Fruit fly (Drosophila melanogaster) whole organism, adult: ENCODE measurements around the gene CG32512.

ENCODE experiments used
- CG11617 ChIP-seq: fragments of 200-800 bp; sonication (Bioruptor generic); optimal IDR thresholded peaks from 2 replicates; lab custom pipeline; 2017; ENCODE audit warnings: mild to moderate bottlenecking, missing biosample characterization, missing genetic modification reagents, missing genetic modification characterization
- CG14711 ChIP-seq: fragments of 200-800 bp; sonication (Bioruptor generic); optimal IDR thresholded peaks from 2 replicates; lab custom pipeline; 2018; ENCODE audit warnings: missing biosample characterization, mild to moderate bottlenecking, missing genetic modification characterization, moderate library complexity
- CG33017 ChIP-seq: fragments of 200-800 bp; sonication (Bioruptor generic); optimal IDR thresholded peaks from 2 replicates; lab custom pipeline; 2018; ENCODE audit warnings: missing biosample characterization, mild to moderate bottlenecking, missing genetic modification characterization, moderate library complexity
- CG5204 ChIP-seq: fragments of 200-800 bp; sonication (Bioruptor generic); optimal IDR thresholded peaks from 2 replicates; lab custom pipeline; 2016; ENCODE audit warnings: missing biosample characterization, missing genetic modification characterization
- Clk ChIP-seq: fragments of 200-800 bp; sonication (Bioruptor generic); optimal IDR thresholded peaks from 2 replicates; lab custom pipeline; 2017; ENCODE audit warnings: missing biosample characterization, missing genetic modification characterization
- Hr96 ChIP-seq: fragments of 200-800 bp; sonication (Bioruptor generic); optimal IDR thresholded peaks from 2 replicates; lab custom pipeline; 2016; ENCODE audit warnings: missing biosample characterization, missing genetic modification characterization
- cnc ChIP-seq, 2 experiments: fragments of >200 bp; optimal IDR thresholded peaks; 2 replicates each; lab custom pipeline; 2017
- kay ChIP-seq: fragments of 200-800 bp; sonication (Bioruptor generic); peaks from one replicate; lab custom pipeline; 2016; ENCODE audit warnings: missing biosample characterization, missing genetic modification characterization, borderline replicate concordance
- pad ChIP-seq: fragments of 200-800 bp; sonication (Bioruptor generic); optimal IDR thresholded peaks from 3 replicates; lab custom pipeline; 2017; ENCODE audit warnings: missing biosample characterization, missing genetic modification characterization, mild to moderate bottlenecking, moderate library complexity, missing genetic modification reagents

- TF ChIP-seq CG14711 (tag; lab: Kevin White, UChicago), result no peak
- TF ChIP-seq kay (GFP tag; lab: Kevin White, UChicago), result no peak
- no peak for TF ChIP-seq cnc (optimal IDR thresholded peaks at IDR 0.05; lab: Kevin White, UChicago)
- no peak for TF ChIP-seq pad (GFP tag; lab: Kevin White, UChicago)
- TF ChIP-seq Hr96 (GFP tag; lab: Kevin White, UChicago), result no peak
- no peak for TF ChIP-seq CG11617 (GFP tag; lab: Kevin White, UChicago)
- TF ChIP-seq CG5204 (GFP tag; lab: Kevin White, UChicago), result no peak
- TF ChIP-seq CG33017 (tag; lab: Kevin White, UChicago), result no peak
- TF ChIP-seq Clk (GFP tag; lab: Kevin White, UChicago), result no peak
Measured at dm6 chrX:21025788-21026187, 41.6 kb downstream of the CG32512 start, which contains the start of gene r-cup.
